Worm (Caenorhabditis elegans) whole organism, L4 larva: ENCODE results near the gene col-178.

Experiments
- D1046.2 ChIP-seq: fragments of 200-800 bp; sonication (Bioruptor generic); IDR thresholded peaks from 2 replicates; pipeline ENCODE4 v1.3.6; 2022; ENCODE audit warnings: missing genetic modification characterization, missing compliant biosample characterization
- F44E2.7 ChIP-seq: fragments of 200-800 bp; sonication (Bioruptor generic); IDR thresholded peaks from 2 replicates; pipeline ENCODE4 v2.1.2; 2022; ENCODE audit warnings: missing genetic modification characterization, missing compliant biosample characterization
- F49E8.2 ChIP-seq: sonication (generic microtip); optimal IDR thresholded peaks from 2 replicates; lab custom pipeline; 2016; ENCODE audit warnings: missing compliant biosample characterization, mild to moderate bottlenecking, missing genetic modification characterization, borderline replicate concordance
- ZK546.5 ChIP-seq, 2 experiments: sonication (generic microtip); optimal IDR thresholded peaks; 2 replicates each; lab custom pipeline; 2017; ENCODE audit warnings: missing biosample characterization in 2 of 2, missing genetic modification characterization in 2 of 2
- aha-1 ChIP-seq: fragments of 150-350 bp; peaks from one replicate; lab custom pipeline; 2014; ENCODE audit warnings: missing biosample characterization, missing genetic modification characterization
- aly-2 ChIP-seq: sonication (generic microtip); optimal IDR thresholded peaks from 2 replicates; lab custom pipeline; 2018; ENCODE audit warnings: missing biosample characterization, missing genetic modification characterization
- ceh-62 ChIP-seq: sonication (generic microtip); optimal IDR thresholded peaks from 2 replicates; lab custom pipeline; 2017; ENCODE audit warnings: missing biosample characterization, missing genetic modification characterization
- dmd-6 ChIP-seq: fragments of 200-800 bp; sonication (Bioruptor generic); IDR thresholded peaks from 2 replicates; pipeline ENCODE4 v1.3.6; 2022; ENCODE audit warnings: missing genetic modification reagents, missing genetic modification characterization, missing compliant biosample characterization
- duxl-1 ChIP-seq: sonication (generic microtip); optimal IDR thresholded peaks from 2 replicates; lab custom pipeline; 2016; ENCODE audit warnings: mild to moderate bottlenecking, missing genetic modification characterization, moderate library complexity, missing compliant biosample characterization; ENCODE audit not compliant: poor library complexity
- egl-27 ChIP-seq: sonication (generic microtip); optimal IDR thresholded peaks from 3 replicates; lab custom pipeline; 2017; ENCODE audit warnings: missing biosample characterization, missing genetic modification reagents, missing genetic modification characterization
- fkh-10 ChIP-seq: fragments of 150-350 bp; optimal IDR thresholded peaks from 2 replicates; lab custom pipeline; 2014; ENCODE audit warnings: missing biosample characterization, missing genetic modification reagents, missing genetic modification characterization
- hlh-11 ChIP-seq: fragments of 200-800 bp; sonication (Bioruptor generic); optimal IDR thresholded peaks from 2 replicates; lab custom pipeline; 2018; ENCODE audit warnings: mild to moderate bottlenecking, missing genetic modification characterization, missing compliant biosample characterization
- hlh-30 ChIP-seq: sonication (generic microtip); optimal IDR thresholded peaks from 2 replicates; lab custom pipeline; 2017; ENCODE audit warnings: antibody characterized with exemption, mild to moderate bottlenecking, missing genetic modification characterization, missing compliant biosample characterization; ENCODE audit not compliant: insufficient read depth
- lin-15B ChIP-seq: fragments of 150-350 bp; sonication (generic microtip); optimal IDR thresholded peaks from 3 replicates; lab custom pipeline; 2014; ENCODE audit warnings: missing biosample characterization, missing genetic modification characterization
- mdl-1 ChIP-seq, 2 experiments: fragments of 150-350 bp in 1 of 2; sonication (generic microtip) in 1 of 2; optimal IDR thresholded peaks; 2 replicates each; lab custom pipeline; 2014 to 2017; ENCODE audit warnings: missing biosample characterization in 2 of 2, missing genetic modification characterization in 2 of 2
- mdt-29 ChIP-seq: fragments of 200-800 bp; sonication (Bioruptor generic); IDR thresholded peaks from 2 replicates; pipeline ENCODE4 v1.3.6; 2022; ENCODE audit warnings: missing genetic modification reagents, missing genetic modification characterization, missing compliant biosample characterization
- mxl-3 ChIP-seq: fragments of 200-800 bp; sonication (Bioruptor generic); optimal IDR thresholded peaks from 2 replicates; lab custom pipeline; 2018; ENCODE audit warnings: mild to moderate bottlenecking, missing genetic modification characterization, missing compliant biosample characterization
- nhr-10 ChIP-seq: fragments of 150-350 bp; optimal IDR thresholded peaks from 2 replicates; lab custom pipeline; 2014; ENCODE audit warnings: missing biosample characterization, missing genetic modification characterization
- nhr-111 ChIP-seq: fragments of 200-800 bp; sonication (Bioruptor generic); optimal IDR thresholded peaks from 2 replicates; lab custom pipeline; 2018; ENCODE audit warnings: mild to moderate bottlenecking, missing genetic modification characterization, missing compliant biosample characterization
- nhr-25 ChIP-seq: sonication (generic microtip); optimal IDR thresholded peaks from 2 replicates; lab custom pipeline; 2017; ENCODE audit warnings: missing genetic modification characterization, mild to moderate bottlenecking, missing compliant biosample characterization, antibody characterized with exemption, moderate library complexity, borderline replicate concordance; ENCODE audit not compliant: insufficient read depth
- nhr-28 ChIP-seq: fragments of 150-350 bp; optimal IDR thresholded peaks from 2 replicates; lab custom pipeline; 2014; ENCODE audit warnings: missing biosample characterization, missing genetic modification characterization
- nhr-41 ChIP-seq: fragments of 200-800 bp; sonication (Bioruptor generic); IDR thresholded peaks from 2 replicates; pipeline ENCODE4 v1.3.6; 2022; ENCODE audit warnings: missing genetic modification reagents, missing genetic modification characterization, missing compliant biosample characterization
- nhr-48 ChIP-seq: sonication (generic microtip); optimal IDR thresholded peaks from 2 replicates; lab custom pipeline; 2016; ENCODE audit warnings: mild to moderate bottlenecking, missing genetic modification characterization, missing compliant biosample characterization
- php-3 ChIP-seq: fragments of 200-800 bp; sonication (Bioruptor generic); IDR thresholded peaks from 2 replicates; pipeline ENCODE4 v1.3.6; 2022; ENCODE audit warnings: missing genetic modification reagents, missing genetic modification characterization, missing compliant biosample characterization
- skn-1 ChIP-seq: fragments of 150-350 bp; optimal IDR thresholded peaks from 2 replicates; lab custom pipeline; 2014; ENCODE audit warnings: missing biosample characterization, missing genetic modification characterization
- spr-1 ChIP-seq: sonication (generic microtip); optimal IDR thresholded peaks from 2 replicates; lab custom pipeline; 2016; ENCODE audit warnings: mild to moderate bottlenecking, missing genetic modification characterization, missing compliant biosample characterization
- unc-62 ChIP-seq, 3 experiments: fragments of 150-350 bp in 1 of 3; sonication (generic microtip); optimal IDR thresholded peaks in 2 of 3; peaks in 1 of 3; 1 replicate in 1 of 3; 2 replicates in 2 of 3; lab custom pipeline; 2014 to 2017; ENCODE audit warnings: missing biosample characterization in 3 of 3, missing genetic modification characterization in 3 of 3, missing genetic modification reagents in 3 of 3, missing genotype in 1 of 3
- zag-1 ChIP-seq: fragments of 150-350 bp; optimal IDR thresholded peaks from 2 replicates; lab custom pipeline; 2014; ENCODE audit warnings: missing biosample characterization, missing genetic modification characterization
- zip-2 ChIP-seq: fragments of 150-350 bp; optimal IDR thresholded peaks from 2 replicates; lab custom pipeline; 2014; ENCODE audit warnings: missing biosample characterization, missing genetic modification characterization

The col-178 gene

ce11 chrX:11178599-11178998 lies 20.7 kb upstream of the col-178 start, which contains the start of gene gnrr-6:
Gene gnrr-6, plus strand, starts transcription at chrX:11178899.
- TF ChIP-seq lin-15B (tag; lab: Kevin White, UChicago): no peak
- TF ChIP-seq, all 104 proteins: peak for 0

DNA sequence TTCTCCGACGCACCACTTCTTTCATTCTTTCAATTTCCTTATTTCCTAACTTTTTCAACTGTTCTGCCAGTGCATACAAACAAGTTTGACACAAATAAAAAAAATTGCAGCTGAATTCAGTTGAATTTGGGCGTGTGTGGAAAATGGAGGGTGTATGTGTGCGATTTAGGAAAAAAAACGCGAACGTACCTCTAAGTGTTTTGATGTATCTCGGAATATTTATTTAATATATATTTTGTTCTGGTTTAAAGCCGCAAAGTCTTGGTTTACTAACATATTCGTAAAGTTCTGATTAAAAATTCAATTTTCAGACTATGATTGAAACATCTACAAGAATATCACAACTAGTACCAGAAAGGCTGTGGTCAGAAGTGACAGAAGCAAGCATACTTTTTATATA lies 13.8 kb upstream of the col-178 start, which contains the start of gene gnrr-7:
gnrr-7 (plus strand) TSS at position 301 of the 400 bp plus-strand sequence.
- no peak for TF ChIP-seq F44E2.7 (GFP tag; lab: Robert Waterston, UW)
- TF ChIP-seq nhr-41 (GFP tag; lab: Robert Waterston, UW): no peak
- TF ChIP-seq dmd-6 (GFP tag; lab: Robert Waterston, UW): no peak
- no peak for TF ChIP-seq nhr-10 (tag; lab: Kevin White, UChicago)
- TF ChIP-seq zag-1: no peak
- TF ChIP-seq ZK546.5 (tag; optimal IDR thresholded peaks at IDR 0.05; lab: Kevin White, UChicago): no peak
- TF ChIP-seq fkh-10 (GFP tag; lab: Kevin White, UChicago): no peak
- TF ChIP-seq egl-27 (tag; lab: Kevin White, UChicago): no peak
- TF ChIP-seq aly-2 (tag; lab: Kevin White, UChicago): no peak
- TF ChIP-seq ceh-62 (tag; lab: Kevin White, UChicago): no peak
- TF ChIP-seq spr-1 (tag; lab: Kevin White, UChicago): no peak
- no peak for TF ChIP-seq nhr-111 (GFP tag; lab: Kevin White, UChicago)
- TF ChIP-seq php-3 (GFP tag; lab: Robert Waterston, UW): no peak
- TF ChIP-seq skn-1 (tag; lab: Kevin White, UChicago): no peak
- TF ChIP-seq mdt-29 (GFP tag; lab: Robert Waterston, UW): no peak

DNA sequence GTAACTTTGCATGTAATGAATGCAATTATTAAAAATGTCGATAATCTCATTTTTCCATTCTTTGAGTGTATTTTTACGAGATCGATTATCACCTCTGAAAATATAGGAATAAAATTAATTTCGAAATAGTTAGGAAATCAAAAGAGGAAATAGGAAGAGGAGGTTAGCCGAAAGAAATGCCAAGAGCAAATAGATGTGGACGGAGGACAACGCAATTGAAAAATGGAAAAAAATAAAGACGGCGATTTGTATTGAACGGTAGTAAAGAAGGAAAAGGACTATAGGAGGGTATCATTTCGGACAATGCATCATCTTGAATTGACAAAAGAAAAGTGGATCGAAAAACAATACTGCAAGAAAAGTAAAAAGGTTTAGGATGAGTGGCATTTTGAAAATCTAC lies 9.7 kb upstream of the col-178 start, which contains the start of gene F13D2.1:
F13D2.1 (minus strand) TSS at position 101 of the 400 bp plus-strand sequence.
- TF ChIP-seq F49E8.2 (tag; lab: Kevin White, UChicago): no peak
- TF ChIP-seq unc-62 (GFP tag; optimal IDR thresholded peaks at IDR 0.05 in 1 of 2; lab: Kevin White, UChicago): peak in 1 of 2 experiments; percentile 5
- no peak for TF ChIP-seq unc-62 (tag; optimal IDR thresholded peaks at IDR 0.05; lab: Kevin White, UChicago)

DNA sequence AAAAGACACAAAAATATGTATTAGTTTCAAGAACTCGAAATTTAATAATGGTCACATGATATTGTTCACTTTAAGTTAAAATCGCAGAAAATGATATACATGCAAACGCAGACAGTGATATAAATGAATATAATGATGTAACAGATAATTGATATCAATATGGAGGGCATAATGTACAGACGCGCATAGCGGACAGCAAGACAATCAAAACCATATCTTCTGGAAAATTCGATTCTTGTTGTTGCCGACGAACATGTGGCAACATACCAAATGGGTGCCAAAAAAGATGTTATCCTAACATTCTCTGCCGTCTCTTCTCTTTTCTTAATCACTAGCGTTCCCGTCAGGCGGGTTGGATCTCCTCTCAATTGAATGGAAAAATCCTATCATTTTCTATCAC lies 8.8 kb upstream of the col-178 start:
- TF ChIP-seq hlh-11 (tag; lab: Kevin White, UChicago) (peak; percentile 56), nhr-28 (tag; lab: Kevin White, UChicago) (peak; percentile 24), mxl-3 (peak; percentile 63), zip-2 (no peak), mdl-1 (tag; optimal IDR thresholded peaks at IDR 0.05; lab: Kevin White, UChicago) (peak in 1 of 2 experiments; percentile 45), hlh-30 (tag; lab: Kevin White, UChicago) (peak; percentile 46), D1046.2 (GFP tag; lab: Robert Waterston, UW) (no peak), nhr-48 (tag; lab: Kevin White, UChicago) (peak; percentile 3), nhr-25 (no peak)
- TF ChIP-seq, all 104 proteins: peak for 6

DNA sequence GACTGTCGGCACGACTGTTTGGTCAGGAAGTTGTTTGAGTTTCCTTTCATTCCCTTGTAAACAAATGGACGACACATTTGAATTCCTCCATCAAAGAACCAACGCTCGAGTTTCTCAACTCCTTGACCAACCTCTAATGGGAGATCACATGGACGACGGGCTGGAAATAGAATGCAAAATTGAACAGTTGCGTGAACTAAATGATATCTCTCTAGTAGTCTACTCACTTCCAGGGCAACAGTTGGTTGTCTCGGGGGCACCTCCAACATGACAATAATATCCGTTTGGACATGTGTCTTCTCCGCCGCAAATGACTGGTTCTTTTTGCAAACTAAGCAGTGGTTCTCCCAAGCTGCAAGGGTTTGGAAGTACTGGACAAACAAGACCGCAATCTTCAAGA lies 5.6 kb upstream of the col-178 start:
- TF ChIP-seq hlh-11 (tag; lab: Kevin White, UChicago) (peak; percentile 20), hlh-30 (tag; lab: Kevin White, UChicago) (no peak), unc-62 (GFP tag; optimal IDR thresholded peaks at IDR 0.05 in 1 of 2; lab: Kevin White, UChicago) (peak in 1 of 2 experiments; percentile 67), unc-62 (tag; optimal IDR thresholded peaks at IDR 0.05; lab: Kevin White, UChicago) (no peak)

DNA sequence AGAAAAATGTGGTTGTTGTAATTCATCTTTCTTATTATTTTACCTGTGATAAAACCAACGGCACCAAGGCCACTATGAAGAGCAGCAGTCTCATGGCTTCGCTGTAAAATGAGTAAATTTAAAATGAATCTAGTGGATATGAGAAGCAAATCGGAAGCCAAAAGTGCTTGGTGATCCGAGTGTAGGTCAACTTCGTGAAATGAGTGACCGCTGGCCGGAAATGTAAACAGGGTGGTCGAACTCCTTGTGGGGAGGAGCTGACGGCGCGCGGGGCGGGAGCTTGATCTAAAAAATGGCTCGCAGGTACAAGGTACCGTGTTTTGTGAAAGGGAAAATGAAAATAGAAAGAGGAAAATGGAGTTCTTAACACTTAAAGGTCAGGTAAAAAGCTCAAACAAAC lies 2.5 kb upstream of the col-178 start, which contains the start of gene C34F6.1:
C34F6.1 (minus strand) TSS at position 101 of the 400 bp plus-strand sequence.
- peak; percentile 17 for TF ChIP-seq aha-1 (tag; lab: Kevin White, UChicago)
- TF ChIP-seq fkh-10 (GFP tag; lab: Kevin White, UChicago): no peak
- no peak for TF ChIP-seq duxl-1 (tag; lab: Kevin White, UChicago)
- TF ChIP-seq F44E2.7 (GFP tag; lab: Robert Waterston, UW): no peak
